Worm (Caenorhabditis elegans) whole organism, L1 larva: Measurements from ENCODE around the gene ZK856.7.

Experiments
- C04F5.9 ChIP-seq: sonication (generic microtip); optimal IDR thresholded peaks from 2 replicates; lab custom pipeline; 2016; ENCODE audit warnings: missing genetic modification characterization, missing compliant biosample characterization
- C16A3.4 ChIP-seq: fragments of 150-350 bp; optimal IDR thresholded peaks from 2 replicates; lab custom pipeline; 2014; ENCODE audit warnings: missing biosample characterization, missing genetic modification characterization
- C34B4.2 ChIP-seq: sonication (generic microtip); optimal IDR thresholded peaks from 2 replicates; lab custom pipeline; 2017; ENCODE audit warnings: mild to moderate bottlenecking, missing genetic modification characterization, missing compliant biosample characterization
- F16B12.6 ChIP-seq: fragments of 150-350 bp; optimal IDR thresholded peaks from 2 replicates; lab custom pipeline; 2014; ENCODE audit warnings: missing biosample characterization, missing genetic modification characterization
- Y116A8C.19 ChIP-seq: sonication (generic microtip); optimal IDR thresholded peaks from 2 replicates; lab custom pipeline; 2016; ENCODE audit warnings: missing compliant biosample characterization, missing genetic modification characterization, borderline replicate concordance
- aha-1 ChIP-seq: fragments of 150-350 bp; optimal IDR thresholded peaks from 2 replicates; lab custom pipeline; 2014; ENCODE audit warnings: missing biosample characterization, missing genetic modification characterization
- alr-1 ChIP-seq: fragments of 200-800 bp; sonication (Bioruptor generic); optimal IDR thresholded peaks from 2 replicates; lab custom pipeline; 2018; ENCODE audit warnings: borderline replicate concordance, mild to moderate bottlenecking, missing genetic modification characterization, missing compliant biosample characterization
- aly-2 ChIP-seq: fragments of 150-350 bp; optimal IDR thresholded peaks from 2 replicates; lab custom pipeline; 2014; ENCODE audit warnings: missing biosample characterization, missing genetic modification characterization
- ama-1 ChIP-seq: fragments of 150-350 bp; optimal IDR thresholded peaks from 2 replicates; lab custom pipeline; 2014
- blmp-1 ChIP-seq: fragments of 150-350 bp; optimal IDR thresholded peaks from 2 replicates; lab custom pipeline; 2014; ENCODE audit warnings: missing biosample characterization, missing genetic modification characterization
- ceh-8 ChIP-seq: fragments of 200-800 bp; sonication (Bioruptor generic); optimal IDR thresholded peaks from 2 replicates; lab custom pipeline; 2018; ENCODE audit warnings: mild to moderate bottlenecking, missing genetic modification characterization, moderate library complexity, missing compliant biosample characterization
- ceh-88 ChIP-seq: fragments of 200-800 bp; sonication (Bioruptor generic); IDR thresholded peaks from 2 replicates; pipeline ENCODE4 v1.3.6; 2022; ENCODE audit warnings: missing genetic modification characterization, missing compliant biosample characterization
- ces-1 ChIP-seq: fragments of 150-350 bp; optimal IDR thresholded peaks from 2 replicates; lab custom pipeline; 2014; ENCODE audit warnings: missing biosample characterization, missing genetic modification reagents, missing genetic modification characterization
- dpl-1 ChIP-seq, 3 experiments: fragments of 150-350 bp in 2 of 3; sonication (generic microtip) in 1 of 3; optimal IDR thresholded peaks; 2 replicates each; lab custom pipeline; 2014 to 2017; ENCODE audit warnings: missing biosample characterization in 3 of 3, missing genetic modification characterization in 3 of 3, missing genetic modification reagents in 3 of 3
- dsc-1 ChIP-seq: sonication (generic microtip); optimal IDR thresholded peaks from 2 replicates; lab custom pipeline; 2016; ENCODE audit warnings: mild to moderate bottlenecking, missing genetic modification characterization, missing compliant biosample characterization
- egl-13 ChIP-seq: sonication (generic microtip); optimal IDR thresholded peaks from 2 replicates; lab custom pipeline; 2016; ENCODE audit warnings: missing genotype, missing genetic modification reagents, missing genetic modification characterization, missing compliant biosample characterization
- egl-27 ChIP-seq, 2 experiments: fragments of 150-350 bp in 1 of 2; sonication (generic microtip); optimal IDR thresholded peaks; 3 replicates each; lab custom pipeline; 2017 to 2018; ENCODE audit warnings: missing biosample characterization in 2 of 2, missing genetic modification characterization in 2 of 2, missing genetic modification reagents in 2 of 2
- fkh-4 ChIP-seq: sonication (generic microtip); optimal IDR thresholded peaks from 2 replicates; lab custom pipeline; 2016; ENCODE audit warnings: missing compliant biosample characterization, missing genetic modification characterization, borderline replicate concordance
- fkh-8 ChIP-seq: sonication (generic microtip); optimal IDR thresholded peaks from 2 replicates; lab custom pipeline; 2016; ENCODE audit warnings: mild to moderate bottlenecking, missing genetic modification characterization, missing compliant biosample characterization
- fos-1 ChIP-seq: fragments of 150-350 bp; optimal IDR thresholded peaks from 2 replicates; lab custom pipeline; 2014; ENCODE audit warnings: missing biosample characterization, missing genetic modification characterization
- hlh-17 ChIP-seq: fragments of 200-800 bp; sonication (Bioruptor generic); optimal IDR thresholded peaks from 2 replicates; lab custom pipeline; 2018; ENCODE audit warnings: missing genetic modification characterization, mild to moderate bottlenecking, missing compliant biosample characterization, moderate library complexity, borderline replicate concordance
- hlh-4 ChIP-seq: sonication (generic microtip); optimal IDR thresholded peaks from 2 replicates; lab custom pipeline; 2016; ENCODE audit warnings: mild to moderate bottlenecking, missing genetic modification characterization, missing compliant biosample characterization
- hpl-2 ChIP-seq: fragments of 150-350 bp; optimal IDR thresholded peaks from 2 replicates; lab custom pipeline; 2014; ENCODE audit warnings: missing biosample characterization, missing genetic modification reagents, missing genetic modification characterization
- isw-1 ChIP-seq: fragments of 200-800 bp; sonication (Bioruptor generic); IDR thresholded peaks from 2 replicates; pipeline ENCODE4 v1.3.6; 2022; ENCODE audit warnings: missing genetic modification characterization, missing compliant biosample characterization
- jun-1 ChIP-seq: fragments of 150-350 bp; optimal IDR thresholded peaks from 2 replicates; lab custom pipeline; 2014; ENCODE audit warnings: missing biosample characterization, missing genetic modification reagents, missing genetic modification characterization
- lin-14 ChIP-seq: fragments of 200-800 bp; sonication (Bioruptor generic); optimal IDR thresholded peaks from 2 replicates; lab custom pipeline; 2018; ENCODE audit warnings: mild to moderate bottlenecking, missing genetic modification characterization, moderate library complexity, missing compliant biosample characterization
- lin-15B ChIP-seq: fragments of 150-350 bp; sonication (generic microtip); optimal IDR thresholded peaks from 3 replicates; lab custom pipeline; 2014; ENCODE audit warnings: missing biosample characterization, missing genetic modification characterization
- lin-35 ChIP-seq, 2 experiments: fragments of 150-350 bp; optimal IDR thresholded peaks; 2 replicates each; lab custom pipeline; 2014; ENCODE audit warnings: missing biosample characterization in 2 of 2, missing genetic modification characterization in 2 of 2, missing genetic modification reagents in 2 of 2
- lir-3 ChIP-seq: sonication (generic microtip); optimal IDR thresholded peaks from 2 replicates; lab custom pipeline; 2016; ENCODE audit warnings: mild to moderate bottlenecking, missing genetic modification characterization, moderate library complexity, missing compliant biosample characterization; ENCODE audit not compliant: poor library complexity
- mab-9 ChIP-seq: fragments of 200-800 bp; sonication (Bioruptor generic); IDR thresholded peaks from 2 replicates; pipeline ENCODE4 v1.3.6; 2022; ENCODE audit warnings: missing genetic modification reagents, missing genetic modification characterization, missing compliant biosample characterization
- mdl-1 ChIP-seq, 2 experiments: fragments of 150-350 bp; optimal IDR thresholded peaks; 2 replicates each; lab custom pipeline; 2014 to 2017; ENCODE audit warnings: missing biosample characterization in 2 of 2, missing genetic modification characterization in 2 of 2, inconsistent platforms in 1 of 2
- mef-2 ChIP-seq: fragments of 150-350 bp; optimal IDR thresholded peaks from 2 replicates; lab custom pipeline; 2014; ENCODE audit warnings: missing biosample characterization, missing genetic modification characterization
- mep-1 ChIP-seq: fragments of 150-350 bp; optimal IDR thresholded peaks from 2 replicates; lab custom pipeline; 2014; ENCODE audit warnings: missing biosample characterization, missing genetic modification characterization
- nhr-19 ChIP-seq: fragments of 200-800 bp; sonication (Bioruptor generic); conservative IDR thresholded peaks from 2 replicates; pipeline ENCODE4 v1.3.6; 2022; ENCODE audit warnings: missing genetic modification characterization, missing compliant biosample characterization
- nhr-237 ChIP-seq: fragments of 150-350 bp; optimal IDR thresholded peaks from 2 replicates; lab custom pipeline; 2014; ENCODE audit warnings: missing biosample characterization, missing genetic modification characterization
- nhr-28 ChIP-seq: fragments of 150-350 bp; optimal IDR thresholded peaks from 2 replicates; lab custom pipeline; 2014; ENCODE audit warnings: missing biosample characterization, missing genetic modification characterization
- nhr-47 ChIP-seq: sonication (generic microtip); optimal IDR thresholded peaks from 2 replicates; lab custom pipeline; 2016; ENCODE audit warnings: mild to moderate bottlenecking, missing genetic modification characterization, moderate library complexity, missing compliant biosample characterization
- nhr-71 ChIP-seq: sonication (generic microtip); optimal IDR thresholded peaks from 2 replicates; lab custom pipeline; 2016; ENCODE audit warnings: mild to moderate bottlenecking, missing genetic modification characterization, moderate library complexity, missing compliant biosample characterization
- nhr-77 ChIP-seq: fragments of 150-350 bp; optimal IDR thresholded peaks from 2 replicates; lab custom pipeline; 2014; ENCODE audit warnings: missing biosample characterization, missing genetic modification characterization
- nhr-85 ChIP-seq: sonication (generic microtip); peaks from one replicate; lab custom pipeline; 2016; ENCODE audit warnings: missing genetic modification characterization, inconsistent platforms, missing compliant biosample characterization
- nhr-90 ChIP-seq: sonication (generic microtip); optimal IDR thresholded peaks from 2 replicates; lab custom pipeline; 2016; ENCODE audit warnings: mild to moderate bottlenecking, missing genetic modification characterization, missing compliant biosample characterization; ENCODE audit not compliant: poor library complexity
- rnt-1 ChIP-seq: sonication (generic microtip); optimal IDR thresholded peaks from 2 replicates; lab custom pipeline; 2016; ENCODE audit warnings: mild to moderate bottlenecking, missing genetic modification characterization, moderate library complexity, missing compliant biosample characterization
- skn-1 ChIP-seq: fragments of 150-350 bp; optimal IDR thresholded peaks from 2 replicates; lab custom pipeline; 2014; ENCODE audit warnings: missing biosample characterization, missing genetic modification characterization
- snpc-4 ChIP-seq: fragments of 150-350 bp; optimal IDR thresholded peaks from 2 replicates; lab custom pipeline; 2014; ENCODE audit warnings: missing biosample characterization, missing genetic modification characterization
- snu-23 ChIP-seq: sonication (generic microtip); optimal IDR thresholded peaks from 2 replicates; lab custom pipeline; 2016; ENCODE audit warnings: missing genetic modification characterization, missing compliant biosample characterization
- sox-4 ChIP-seq: sonication (generic microtip); optimal IDR thresholded peaks from 2 replicates; lab custom pipeline; 2016; ENCODE audit warnings: missing genetic modification characterization, missing compliant biosample characterization
- tlp-1 ChIP-seq: fragments of 150-350 bp; optimal IDR thresholded peaks from 2 replicates; lab custom pipeline; 2014; ENCODE audit warnings: missing biosample characterization, missing genetic modification characterization
- unc-30 ChIP-seq: sonication (generic microtip); optimal IDR thresholded peaks from 2 replicates; lab custom pipeline; 2017; ENCODE audit warnings: missing biosample characterization, missing genetic modification characterization
- unc-62 ChIP-seq: fragments of 150-350 bp; optimal IDR thresholded peaks from 2 replicates; lab custom pipeline; 2014; ENCODE audit warnings: missing biosample characterization, missing genetic modification reagents, missing genetic modification characterization
- unc-86 ChIP-seq: sonication (generic microtip); optimal IDR thresholded peaks from 2 replicates; lab custom pipeline; 2016; ENCODE audit warnings: missing genetic modification characterization, missing compliant biosample characterization
- unc-98 ChIP-seq: fragments of 200-800 bp; sonication (Bioruptor generic); IDR thresholded peaks from 2 replicates; pipeline ENCODE4 v1.3.6; 2022; ENCODE audit warnings: missing genetic modification characterization, missing compliant biosample characterization
- vab-15 ChIP-seq: sonication (generic microtip); optimal IDR thresholded peaks from 2 replicates; lab custom pipeline; 2017; ENCODE audit warnings: missing genotype, mild to moderate bottlenecking, missing genetic modification characterization, missing compliant biosample characterization
- xbp-1 ChIP-seq: sonication (generic microtip); optimal IDR thresholded peaks from 2 replicates; lab custom pipeline; 2016; ENCODE audit warnings: missing genetic modification characterization, missing compliant biosample characterization
- zag-1 ChIP-seq: fragments of 150-350 bp; optimal IDR thresholded peaks from 2 replicates; lab custom pipeline; 2014; ENCODE audit warnings: missing biosample characterization, missing genetic modification characterization

The ZK856.7 gene

DNA sequence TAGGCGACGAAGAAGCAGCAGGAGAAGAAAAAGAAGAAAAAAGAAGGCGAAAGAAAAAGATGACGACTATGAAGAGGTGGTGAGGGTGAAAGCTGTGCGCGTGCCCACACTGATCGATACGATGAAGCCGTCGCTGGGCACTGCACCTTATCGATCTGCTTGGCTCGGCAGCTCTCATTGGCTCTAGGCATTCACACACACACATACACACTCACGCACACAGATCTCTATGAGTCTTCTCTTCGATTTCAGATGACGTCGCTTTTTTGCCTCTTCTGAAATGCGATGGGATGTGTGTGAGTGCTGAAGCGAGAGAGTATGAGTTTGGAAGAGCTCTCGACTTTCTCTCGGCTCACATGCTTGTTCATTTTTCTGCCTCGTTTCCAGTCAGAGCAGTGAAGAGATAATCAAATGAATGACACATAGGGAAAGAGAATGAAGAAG is 27.2 kb upstream of the ZK856.7 start:
- TF ChIP-seq lir-3 (tag; lab: Kevin White, UChicago) (no peak), lin-14 (GFP tag; lab: Kevin White, UChicago) (peak; percentile 97), unc-62 (GFP tag; lab: Kevin White, UChicago) (no peak), xbp-1 (peak; percentile 66), mdl-1 (tag; optimal IDR thresholded peaks at IDR 0.05; lab: Kevin White, UChicago) (peak in 1 of 2 experiments; percentile 51), unc-98 (GFP tag; lab: Robert Waterston, UW) (no peak), alr-1 (tag; lab: Kevin White, UChicago) (no peak), nhr-77 (tag; lab: Kevin White, UChicago) (no peak), nhr-237 (peak; percentile 24), mef-2 (tag; lab: Kevin White, UChicago) (peak; percentile 53), nhr-47 (tag; lab: Kevin White, UChicago) (peak; percentile 87), F16B12.6 (no peak), egl-27 (tag; optimal IDR thresholded peaks at IDR 0.05; lab: Kevin White, UChicago) (peak in 1 of 2 experiments; percentile 27), fos-1 (tag; lab: Kevin White, UChicago) (peak; percentile 74), isw-1 (GFP tag; lab: Robert Waterston, UW) (peak; percentile 78), jun-1 (tag; lab: Kevin White, UChicago) (peak; percentile 41), blmp-1 (tag; lab: Kevin White, UChicago) (no peak), vab-15 (tag; lab: Kevin White, UChicago) (no peak), dsc-1 (tag; lab: Kevin White, UChicago) (peak; percentile 68), fkh-8 (peak; percentile 98), nhr-90 (no peak), hpl-2 (GFP tag; lab: Kevin White, UChicago) (no peak), mab-9 (GFP tag; lab: Robert Waterston, UW) (peak; percentile 9; the same call in 1 of the 2 replicates), nhr-71 (peak; percentile 90), hlh-4 (no peak), hlh-17 (no peak), skn-1 (tag; lab: Kevin White, UChicago) (no peak), aly-2 (tag; lab: Kevin White, UChicago) (no peak), ces-1 (GFP tag; lab: Kevin White, UChicago) (peak; percentile 70), snpc-4 (tag; lab: Kevin White, UChicago) (peak; percentile 45), aha-1 (no peak), unc-86 (peak; percentile 94), zag-1 (tag; lab: Kevin White, UChicago) (peak; percentile 75), snu-23 (GFP tag; lab: Kevin White, UChicago) (peak; percentile 71), lin-35 (GFP tag; optimal IDR thresholded peaks at IDR 0.05; lab: Kevin White, UChicago) (peak in 1 of 2 experiments; percentile 62), ceh-88 (GFP tag; lab: Robert Waterston, UW) (peak; percentile 46; the same call in 1 of the 2 replicates), rnt-1 (tag; lab: Kevin White, UChicago) (no peak), egl-13 (peak; percentile 91), nhr-19 (GFP tag; lab: Robert Waterston, UW) (peak; percentile 46), sox-4 (tag; lab: Kevin White, UChicago) (peak; percentile 43), dpl-1 (GFP tag; optimal IDR thresholded peaks at IDR 0.05; lab: Kevin White, UChicago) (no peak), nhr-85 (tag; lab: Kevin White, UChicago) (no peak), ceh-8 (peak; percentile 77), nhr-28 (tag; lab: Kevin White, UChicago) (no peak), C04F5.9 (tag; lab: Kevin White, UChicago) (no peak), C16A3.4 (tag; lab: Kevin White, UChicago) (no peak), fkh-4 (tag; lab: Kevin White, UChicago) (no peak), tlp-1 (tag; lab: Kevin White, UChicago) (no peak), unc-30 (tag; lab: Kevin White, UChicago) (no peak), lin-15B (peak; percentile 5), mep-1 (tag; lab: Kevin White, UChicago) (peak; percentile 55), C34B4.2 (tag; lab: Kevin White, UChicago) (no peak), ama-1 (lab: Kevin White, UChicago) (no peak), Y116A8C.19 (tag; lab: Kevin White, UChicago) (no peak)
